Worm (Caenorhabditis elegans) whole organism, L2 larva: ENCODE measurements around the gene wdr-83.

ENCODE experiments used
- F13H6.1 ChIP-seq: sonication (generic microtip); optimal IDR thresholded peaks from 2 replicates; lab custom pipeline; 2016; ENCODE audit warnings: missing genetic modification characterization, missing compliant biosample characterization
- blmp-1 ChIP-seq: sonication (generic microtip); optimal IDR thresholded peaks from 2 replicates; lab custom pipeline; 2017; ENCODE audit warnings: missing genetic modification characterization, mild to moderate bottlenecking, missing compliant biosample characterization, antibody characterized with exemption, moderate library complexity; ENCODE audit not compliant: insufficient read depth
- ceh-16 ChIP-seq: fragments of 150-350 bp; optimal IDR thresholded peaks from 2 replicates; lab custom pipeline; 2014; ENCODE audit warnings: missing biosample characterization, missing genetic modification characterization
- ceh-82 ChIP-seq: fragments of 150-350 bp; optimal IDR thresholded peaks from 2 replicates; lab custom pipeline; 2014; ENCODE audit warnings: missing biosample characterization, missing genetic modification characterization
- crh-2 ChIP-seq: sonication (generic microtip); optimal IDR thresholded peaks from 2 replicates; lab custom pipeline; 2017; ENCODE audit warnings: missing biosample characterization, missing genetic modification characterization
- dmd-4 ChIP-seq: sonication (generic microtip); optimal IDR thresholded peaks from 2 replicates; lab custom pipeline; 2017; ENCODE audit warnings: missing biosample characterization, missing genetic modification characterization
- elt-1 ChIP-seq: fragments of 150-350 bp; optimal IDR thresholded peaks from 2 replicates; lab custom pipeline; 2014; ENCODE audit warnings: missing biosample characterization, missing genetic modification characterization
- gmeb-1 ChIP-seq: fragments of 150-350 bp; optimal IDR thresholded peaks from 2 replicates; lab custom pipeline; 2014; ENCODE audit warnings: missing biosample characterization, missing genetic modification characterization
- lin-11 ChIP-seq: fragments of 150-350 bp; sonication (generic microtip); optimal IDR thresholded peaks from 2 replicates; lab custom pipeline; 2014; ENCODE audit warnings: missing biosample characterization, missing genetic modification characterization, inconsistent platforms, mixed read lengths
- lsy-2 ChIP-seq, 2 experiments: fragments of 150-350 bp in 1 of 2; sonication (generic microtip) in 1 of 2; optimal IDR thresholded peaks; 2 replicates each; lab custom pipeline; 2014 to 2017; ENCODE audit warnings: missing biosample characterization in 2 of 2, missing genetic modification characterization in 2 of 2
- nhr-12 ChIP-seq: fragments of 150-350 bp; optimal IDR thresholded peaks from 2 replicates; lab custom pipeline; 2014; ENCODE audit warnings: missing biosample characterization, missing genetic modification characterization
- nhr-23 ChIP-seq: fragments of 150-350 bp; optimal IDR thresholded peaks from 2 replicates; lab custom pipeline; 2014; ENCODE audit warnings: missing biosample characterization, missing genetic modification reagents, missing genetic modification characterization
- nhr-25 ChIP-seq: fragments of 150-350 bp; sonication (generic microtip); optimal IDR thresholded peaks from 3 replicates; lab custom pipeline; 2014; ENCODE audit warnings: missing biosample characterization, missing genetic modification characterization
- nhr-77 ChIP-seq: fragments of 150-350 bp; optimal IDR thresholded peaks from 2 replicates; lab custom pipeline; 2014; ENCODE audit warnings: missing biosample characterization, missing genetic modification characterization
- peb-1 ChIP-seq: fragments of 150-350 bp; optimal IDR thresholded peaks from 2 replicates; lab custom pipeline; 2014; ENCODE audit warnings: missing biosample characterization, missing genetic modification characterization
- sma-3 ChIP-seq: sonication (generic microtip); optimal IDR thresholded peaks from 2 replicates; lab custom pipeline; 2016; ENCODE audit warnings: missing genetic modification reagents, missing genetic modification characterization, missing compliant biosample characterization
- snpc-4 ChIP-seq: fragments of 150-350 bp; optimal IDR thresholded peaks from 2 replicates; lab custom pipeline; 2014; ENCODE audit warnings: missing biosample characterization, missing genetic modification characterization
- unc-39 ChIP-seq: fragments of 150-350 bp; optimal IDR thresholded peaks from 2 replicates; lab custom pipeline; 2014; ENCODE audit warnings: missing biosample characterization, missing genetic modification characterization
- unc-55 ChIP-seq: fragments of 150-350 bp; sonication (generic microtip); optimal IDR thresholded peaks from 3 replicates; lab custom pipeline; 2014; ENCODE audit warnings: missing biosample characterization, missing genetic modification reagents, missing genetic modification characterization
- zag-1 ChIP-seq: fragments of 150-350 bp; optimal IDR thresholded peaks from 2 replicates; lab custom pipeline; 2014; ENCODE audit warnings: missing biosample characterization, missing genetic modification characterization
- ztf-1 ChIP-seq: fragments of 200-800 bp; sonication (Bioruptor generic); conservative IDR thresholded peaks from 2 replicates; pipeline ENCODE4 v1.3.6; 2022; ENCODE audit warnings: missing genetic modification characterization, missing compliant biosample characterization
- ztf-4 ChIP-seq: fragments of 150-350 bp; optimal IDR thresholded peaks from 2 replicates; lab custom pipeline; 2014; ENCODE audit warnings: missing biosample characterization, missing genetic modification characterization

Gene wdr-83

ce11 chrII:4984151-4984550 lies 47.4 kb downstream of the wdr-83 start:
- no peak for TF ChIP-seq nhr-12 (tag; lab: Kevin White, UChicago)
- no peak for TF ChIP-seq nhr-77
- no peak for TF ChIP-seq blmp-1 (tag; lab: Kevin White, UChicago)
- TF ChIP-seq lin-11 (tag; lab: Kevin White, UChicago): no peak
- no peak for TF ChIP-seq elt-1 (tag; lab: Kevin White, UChicago)
- no peak for TF ChIP-seq crh-2 (tag; lab: Kevin White, UChicago)
- no peak for TF ChIP-seq lsy-2 (tag; optimal IDR thresholded peaks at IDR 0.05; lab: Kevin White, UChicago)
- TF ChIP-seq ztf-4 (tag; lab: Kevin White, UChicago): no peak
- no peak for TF ChIP-seq snpc-4 (tag; lab: Kevin White, UChicago)
- no peak for TF ChIP-seq zag-1 (tag; lab: Kevin White, UChicago)
- TF ChIP-seq peb-1 (tag; lab: Kevin White, UChicago): no peak
- no peak for TF ChIP-seq ceh-16
- TF ChIP-seq sma-3 (GFP tag; lab: Kevin White, UChicago): no peak
- TF ChIP-seq ceh-82: no peak
- TF ChIP-seq unc-55 (GFP tag; lab: Kevin White, UChicago): no peak

ce11 chrII:4981682-4982404 lies 49.7 kb downstream of the wdr-83 start:
- TF ChIP-seq snpc-4 (tag; lab: Kevin White, UChicago) (no peak), nhr-25 (tag; lab: Kevin White, UChicago) (no peak), unc-39 (no peak), crh-2 (tag; lab: Kevin White, UChicago) (no peak), ztf-1 (GFP tag; lab: Robert Waterston, UW) (no peak), nhr-23 (no peak), ceh-16 (peak; percentile 90), elt-1 (tag; lab: Kevin White, UChicago) (peak; percentile 16), gmeb-1 (tag; lab: Kevin White, UChicago) (no peak), dmd-4 (tag; lab: Kevin White, UChicago) (no peak), F13H6.1 (no peak)
